Fruit fly (Drosophila melanogaster): ENCODE data around the gene CG15514.

dm6 chr3R:29859763-29860162 is 1.5 kb downstream of the CG15514 start:
- no peak for TF ChIP-seq psq (GFP tag; optimal IDR thresholded peaks at IDR 0.05)
- peak; percentile 9 for TF ChIP-seq CG9705 (GFP tag; optimal IDR thresholded peaks at IDR 0.05)
- no peak for TF ChIP-seq Myc (optimal IDR thresholded peaks at IDR 0.05)
- no peak for TF ChIP-seq fru (GFP tag; optimal IDR thresholded peaks at IDR 0.05)
- TF ChIP-seq Dif (GFP tag; optimal IDR thresholded peaks at IDR 0.05; ENCODE audit: partially characterized antibody): no peak
- TF ChIP-seq pan (optimal IDR thresholded peaks at IDR 0.05): no peak
- no peak for TF ChIP-seq usp (GFP tag; optimal IDR thresholded peaks at IDR 0.05)
- TF ChIP-seq sv (GFP tag; optimal IDR thresholded peaks at IDR 0.05): no peak
- no peak for TF ChIP-seq woc (GFP tag; optimal IDR thresholded peaks at IDR 0.05)
- no peak for TF ChIP-seq OdsH (GFP tag; optimal IDR thresholded peaks at IDR 0.05)
- TF ChIP-seq Sp1 (GFP tag; optimal IDR thresholded peaks at IDR 0.05): no peak
- TF ChIP-seq br (GFP tag; optimal IDR thresholded peaks at IDR 0.05): no peak
- no peak for TF ChIP-seq Mio (GFP tag; optimal IDR thresholded peaks at IDR 0.05)
- no peak for TF ChIP-seq CrebA (GFP tag; optimal IDR thresholded peaks at IDR 0.05; ENCODE audit: borderline replicate concordance)

All from whole organism, wandering third instar larva.